Worm (Caenorhabditis elegans) whole organism, L2 larva: ENCODE data around the gene T04C12.1.
A peak's percentile ranks its signal among the peaks of the same experiment; 100 is the strongest.

Experiments used
- C34F6.9 ChIP-seq: fragments of 150-350 bp; optimal IDR thresholded peaks from 2 replicates; lab custom pipeline; 2014; ENCODE audit warnings: missing biosample characterization, missing genetic modification characterization
- F13H6.1 ChIP-seq: sonication (generic microtip); optimal IDR thresholded peaks from 2 replicates; lab custom pipeline; 2016; ENCODE audit warnings: missing genetic modification characterization, missing compliant biosample characterization
- R02D3.7 ChIP-seq: fragments of 150-350 bp; optimal IDR thresholded peaks from 2 replicates; lab custom pipeline; 2014; ENCODE audit warnings: missing biosample characterization, missing genetic modification characterization
- Y55F3AM.14 ChIP-seq: fragments of 200-800 bp; sonication (Bioruptor generic); optimal IDR thresholded peaks from 2 replicates; lab custom pipeline; 2018; ENCODE audit warnings: mild to moderate bottlenecking, missing genetic modification characterization, missing compliant biosample characterization
- ZK546.5 ChIP-seq: sonication (generic microtip); optimal IDR thresholded peaks from 2 replicates; lab custom pipeline; 2017; ENCODE audit warnings: missing biosample characterization, missing genetic modification characterization
- aly-2 ChIP-seq: fragments of 150-350 bp; optimal IDR thresholded peaks from 2 replicates; lab custom pipeline; 2014; ENCODE audit warnings: missing biosample characterization, missing genetic modification characterization
- ama-1 ChIP-seq: fragments of 150-350 bp; optimal IDR thresholded peaks from 2 replicates; lab custom pipeline; 2018; ENCODE audit warnings: inconsistent platforms
- blmp-1 ChIP-seq: sonication (generic microtip); optimal IDR thresholded peaks from 2 replicates; lab custom pipeline; 2017; ENCODE audit warnings: missing genetic modification characterization, mild to moderate bottlenecking, missing compliant biosample characterization, antibody characterized with exemption, moderate library complexity; ENCODE audit not compliant: insufficient read depth
- ceh-16 ChIP-seq: fragments of 150-350 bp; optimal IDR thresholded peaks from 2 replicates; lab custom pipeline; 2014; ENCODE audit warnings: missing biosample characterization, missing genetic modification characterization
- ceh-82 ChIP-seq: fragments of 150-350 bp; optimal IDR thresholded peaks from 2 replicates; lab custom pipeline; 2014; ENCODE audit warnings: missing biosample characterization, missing genetic modification characterization
- crh-2 ChIP-seq: sonication (generic microtip); optimal IDR thresholded peaks from 2 replicates; lab custom pipeline; 2017; ENCODE audit warnings: missing biosample characterization, missing genetic modification characterization
- dmd-4 ChIP-seq: sonication (generic microtip); optimal IDR thresholded peaks from 2 replicates; lab custom pipeline; 2017; ENCODE audit warnings: missing biosample characterization, missing genetic modification characterization
- egl-27 ChIP-seq: sonication (generic microtip); optimal IDR thresholded peaks from 3 replicates; lab custom pipeline; 2017; ENCODE audit warnings: missing biosample characterization, missing genetic modification reagents, missing genetic modification characterization
- fos-1 ChIP-seq: fragments of 150-350 bp; optimal IDR thresholded peaks from 2 replicates; lab custom pipeline; 2014; ENCODE audit warnings: missing biosample characterization, missing genetic modification characterization
- gmeb-1 ChIP-seq: fragments of 150-350 bp; optimal IDR thresholded peaks from 2 replicates; lab custom pipeline; 2014; ENCODE audit warnings: missing biosample characterization, missing genetic modification characterization
- lin-13 ChIP-seq: fragments of 150-350 bp; optimal IDR thresholded peaks from 2 replicates; lab custom pipeline; 2014; ENCODE audit warnings: missing biosample characterization, missing genetic modification reagents, missing genetic modification characterization
- lsy-2 ChIP-seq, 2 experiments: fragments of 150-350 bp in 1 of 2; sonication (generic microtip) in 1 of 2; optimal IDR thresholded peaks; 2 replicates each; lab custom pipeline; 2014 to 2017; ENCODE audit warnings: missing biosample characterization in 2 of 2, missing genetic modification characterization in 2 of 2
- mab-5 ChIP-seq: fragments of 150-350 bp; optimal IDR thresholded peaks from 2 replicates; lab custom pipeline; 2014; ENCODE audit warnings: missing biosample characterization, missing genetic modification characterization
- mbf-1 ChIP-seq: sonication (generic microtip); optimal IDR thresholded peaks from 2 replicates; lab custom pipeline; 2017; ENCODE audit warnings: missing biosample characterization, missing genetic modification characterization
- mdl-1 ChIP-seq, 2 experiments: fragments of 150-350 bp in 1 of 2; sonication (generic microtip) in 1 of 2; optimal IDR thresholded peaks; 2 replicates each; lab custom pipeline; 2017; ENCODE audit warnings: missing biosample characterization in 2 of 2, missing genetic modification characterization in 2 of 2
- nhr-12 ChIP-seq: fragments of 150-350 bp; optimal IDR thresholded peaks from 2 replicates; lab custom pipeline; 2014; ENCODE audit warnings: missing biosample characterization, missing genetic modification characterization
- nhr-129 ChIP-seq: fragments of 150-350 bp; optimal IDR thresholded peaks from 2 replicates; lab custom pipeline; 2014; ENCODE audit warnings: missing biosample characterization, missing genetic modification characterization
- nhr-21 ChIP-seq: fragments of 150-350 bp; optimal IDR thresholded peaks from 2 replicates; lab custom pipeline; 2014; ENCODE audit warnings: missing biosample characterization, missing genetic modification characterization
- nhr-23 ChIP-seq: fragments of 150-350 bp; optimal IDR thresholded peaks from 2 replicates; lab custom pipeline; 2014; ENCODE audit warnings: missing biosample characterization, missing genetic modification reagents, missing genetic modification characterization
- nhr-237 ChIP-seq: fragments of 150-350 bp; optimal IDR thresholded peaks from 2 replicates; lab custom pipeline; 2014; ENCODE audit warnings: missing biosample characterization, missing genetic modification characterization
- nhr-25 ChIP-seq: fragments of 150-350 bp; sonication (generic microtip); optimal IDR thresholded peaks from 3 replicates; lab custom pipeline; 2014; ENCODE audit warnings: missing biosample characterization, missing genetic modification characterization
- nhr-6 ChIP-seq: fragments of 150-350 bp; optimal IDR thresholded peaks from 2 replicates; lab custom pipeline; 2014; ENCODE audit warnings: missing biosample characterization, missing genetic modification characterization
- peb-1 ChIP-seq: fragments of 150-350 bp; optimal IDR thresholded peaks from 2 replicates; lab custom pipeline; 2014; ENCODE audit warnings: missing biosample characterization, missing genetic modification characterization
- sem-4 ChIP-seq: fragments of 150-350 bp; optimal IDR thresholded peaks from 2 replicates; lab custom pipeline; 2014; ENCODE audit warnings: missing biosample characterization, missing genetic modification reagents, missing genetic modification characterization
- skn-1 ChIP-seq: sonication (generic microtip); optimal IDR thresholded peaks from 2 replicates; lab custom pipeline; 2017; ENCODE audit warnings: missing biosample characterization, missing genetic modification characterization
- sma-3 ChIP-seq: sonication (generic microtip); optimal IDR thresholded peaks from 2 replicates; lab custom pipeline; 2016; ENCODE audit warnings: missing genetic modification reagents, missing genetic modification characterization, missing compliant biosample characterization
- sma-9 ChIP-seq, 2 experiments: fragments of 150-350 bp in 1 of 2; sonication (generic microtip) in 1 of 2; optimal IDR thresholded peaks; 2 replicates each; lab custom pipeline; 2014 to 2016; ENCODE audit warnings: missing genetic modification characterization in 2 of 2, mild to moderate bottlenecking in 1 of 2, missing biosample characterization in 1 of 2, missing compliant biosample characterization in 1 of 2, missing genetic modification reagents in 1 of 2, moderate library complexity in 1 of 2
- snpc-4 ChIP-seq: fragments of 150-350 bp; optimal IDR thresholded peaks from 2 replicates; lab custom pipeline; 2014; ENCODE audit warnings: missing biosample characterization, missing genetic modification characterization
- unc-55 ChIP-seq: fragments of 150-350 bp; sonication (generic microtip); optimal IDR thresholded peaks from 3 replicates; lab custom pipeline; 2014; ENCODE audit warnings: missing biosample characterization, missing genetic modification reagents, missing genetic modification characterization
- zag-1 ChIP-seq: fragments of 150-350 bp; optimal IDR thresholded peaks from 2 replicates; lab custom pipeline; 2014; ENCODE audit warnings: missing biosample characterization, missing genetic modification characterization
- ztf-1 ChIP-seq: fragments of 200-800 bp; sonication (Bioruptor generic); conservative IDR thresholded peaks from 2 replicates; pipeline ENCODE4 v1.3.6; 2022; ENCODE audit warnings: missing genetic modification characterization, missing compliant biosample characterization
- ztf-11 ChIP-seq: sonication (generic microtip); optimal IDR thresholded peaks from 2 replicates; lab custom pipeline; 2017; ENCODE audit warnings: missing biosample characterization, missing genetic modification characterization
- ztf-4 ChIP-seq: fragments of 150-350 bp; optimal IDR thresholded peaks from 2 replicates; lab custom pipeline; 2014; ENCODE audit warnings: missing biosample characterization, missing genetic modification characterization

The T04C12.1 gene

ce11 chrV:11041499-11041898 is 17.6 kb downstream of the T04C12.1 start, which contains the start of gene C45B11.5:
Gene C45B11.5 (plus strand): TSS chrV:11041799.
- TF ChIP-seq nhr-12, result no peak
- TF ChIP-seq mbf-1, result no peak

- TF ChIP-seq snpc-4 (tag; lab: Kevin White, UChicago), result no peak
- TF ChIP-seq mdl-1 (tag; optimal IDR thresholded peaks at IDR 0.05; lab: Kevin White, UChicago), result no peak
- TF ChIP-seq mbf-1, result no peak
- no peak for TF ChIP-seq mab-5 (tag; lab: Kevin White, UChicago)
- no peak for TF ChIP-seq ztf-11 (tag; lab: Kevin White, UChicago)
- TF ChIP-seq nhr-237, result no peak
- no peak for TF ChIP-seq crh-2 (tag; lab: Kevin White, UChicago)
- no peak for TF ChIP-seq skn-1 (tag; lab: Kevin White, UChicago)
Measured at ce11 chrV:11040473-11040872, 18.6 kb downstream of the T04C12.1 start, which contains the start of gene C45B11.8. Gene C45B11.8 (plus strand): TSS chrV:11040773.

- TF ChIP-seq ZK546.5 (tag; lab: Kevin White, UChicago) (no peak), aly-2 (tag; lab: Kevin White, UChicago) (no peak), ceh-16 (tag; lab: Kevin White, UChicago) (no peak), egl-27 (no peak)
Measured at ce11 chrV:11040020-11040419, 19.0 kb downstream of the T04C12.1 start, which contains the start of gene C45B11.9. Gene C45B11.9 (plus strand): TSS chrV:11040320.

ce11 chrV:11039379-11039954 is 19.6 kb downstream of the T04C12.1 start, which contains the start of gene pak-2:
Gene pak-2 (minus strand): TSS chrV:11039429.
- peak; percentile 37 for TF ChIP-seq Y55F3AM.14 (GFP tag; lab: Kevin White, UChicago)
- TF ChIP-seq nhr-23 (tag; lab: Kevin White, UChicago), result no peak
- TF ChIP-seq gmeb-1 (tag; lab: Kevin White, UChicago), result peak; percentile 69
- TF ChIP-seq ceh-82 (tag; lab: Kevin White, UChicago), result no peak
- TF ChIP-seq lin-13 (GFP tag; lab: Kevin White, UChicago), result peak; percentile 84
- peak; percentile 39 for TF ChIP-seq blmp-1 (tag; lab: Kevin White, UChicago)
- peak; percentile 76 for TF ChIP-seq nhr-25
- TF ChIP-seq fos-1, result peak; percentile 76
- peak; percentile 38 to 85 for TF ChIP-seq lsy-2 (tag; optimal IDR thresholded peaks at IDR 0.05; lab: Kevin White, UChicago)
- TF ChIP-seq ztf-11 (tag; lab: Kevin White, UChicago), result no peak
- TF ChIP-seq nhr-129 (tag; lab: Kevin White, UChicago), result peak; percentile 90
- peak; percentile 12 for TF ChIP-seq zag-1 (tag; lab: Kevin White, UChicago)
- peak; percentile 93 for TF ChIP-seq sma-3 (GFP tag; lab: Kevin White, UChicago)
- TF ChIP-seq ztf-4 (tag; lab: Kevin White, UChicago), result no peak
- no peak for TF ChIP-seq ceh-16 (tag; lab: Kevin White, UChicago)
- TF ChIP-seq sem-4 (tag; lab: Kevin White, UChicago), result peak; percentile 45
- TF ChIP-seq R02D3.7 (tag; lab: Kevin White, UChicago), result no peak
- no peak for TF ChIP-seq ama-1 (lab: Kevin White, UChicago)
- peak; percentile 95 for TF ChIP-seq unc-55
- peak; percentile 81 for TF ChIP-seq F13H6.1
- TF ChIP-seq nhr-6, result peak; percentile 75
- TF ChIP-seq nhr-21 (tag; lab: Kevin White, UChicago), result peak; percentile 39
- peak; percentile 93 for TF ChIP-seq C34F6.9 (tag; lab: Kevin White, UChicago)
- peak; percentile 62 for TF ChIP-seq sma-9 (GFP tag; optimal IDR thresholded peaks at IDR 0.05; lab: Kevin White, UChicago)
- no peak for TF ChIP-seq sma-9 (tag; optimal IDR thresholded peaks at IDR 0.05; lab: Kevin White, UChicago)
- TF ChIP-seq egl-27, result peak; percentile 55
- peak; percentile 74 for TF ChIP-seq crh-2 (tag; lab: Kevin White, UChicago)

- no peak for TF ChIP-seq nhr-25
- TF ChIP-seq peb-1, result no peak
- TF ChIP-seq ztf-1 (GFP tag; lab: Robert Waterston, UW), result no peak
- peak; percentile 16 for TF ChIP-seq C34F6.9 (tag; lab: Kevin White, UChicago)
- no peak for TF ChIP-seq ama-1 (lab: Kevin White, UChicago)
- TF ChIP-seq F13H6.1, result peak; percentile 41
- peak; percentile 14 for TF ChIP-seq sma-9 (GFP tag; optimal IDR thresholded peaks at IDR 0.05; lab: Kevin White, UChicago)
- no peak for TF ChIP-seq sma-9 (tag; optimal IDR thresholded peaks at IDR 0.05; lab: Kevin White, UChicago)
- peak; percentile 59 for TF ChIP-seq nhr-129 (tag; lab: Kevin White, UChicago)
- peak; percentile 22 for TF ChIP-seq sem-4 (tag; lab: Kevin White, UChicago)
- no peak for TF ChIP-seq dmd-4 (tag; lab: Kevin White, UChicago)
- TF ChIP-seq lin-13 (GFP tag; lab: Kevin White, UChicago), result no peak
Measured at ce11 chrV:11034748-11035147, 24.3 kb downstream of the T04C12.1 start, which contains the start of gene pptr-2. Gene pptr-2 (minus strand): TSS chrV:11034931.
